Worm (Caenorhabditis elegans) whole organism, L3 larva: ENCODE data around the gene irk-1.

Source experiments
- nfya-1 ChIP-seq: sonication (generic microtip); optimal IDR thresholded peaks from 2 replicates; lab custom pipeline; 2017; ENCODE audit warnings: missing genetic modification characterization, mild to moderate bottlenecking, missing compliant biosample characterization, antibody characterized with exemption, moderate library complexity; ENCODE audit not compliant: insufficient read depth
- nhr-76 ChIP-seq: fragments of 150-350 bp; sonication (generic microtip); optimal IDR thresholded peaks from 5 replicates; lab custom pipeline; 2014; ENCODE audit warnings: missing biosample characterization, missing genetic modification characterization

DNA sequence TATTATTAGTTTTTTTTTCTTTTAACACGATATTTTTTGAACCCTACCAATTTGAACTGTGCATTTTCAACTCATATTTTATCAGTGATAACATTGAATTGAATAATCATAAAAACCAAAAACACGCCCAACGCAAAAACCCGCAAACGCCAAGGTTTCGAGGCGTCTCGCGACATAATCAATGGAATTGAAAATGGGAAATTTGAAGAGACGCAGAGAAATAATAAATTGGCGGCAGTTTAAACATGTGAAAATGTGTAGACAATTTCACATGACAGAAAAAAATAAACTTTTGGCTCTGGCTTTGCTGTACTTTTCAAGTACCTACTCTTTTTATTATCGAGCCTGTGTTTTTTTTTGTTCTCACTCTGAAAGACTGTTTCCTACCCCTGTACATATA lies 26.9 kb upstream of the irk-1 start:
- TF ChIP-seq nfya-1 (tag; lab: Kevin White, UChicago) (peak; percentile 80), nhr-76 (tag; lab: Kevin White, UChicago) (no peak)
